Fruit fly (Drosophila melanogaster): ENCODE data around the gene CG5274.

- TF ChIP-seq pan (optimal IDR thresholded peaks at IDR 0.05), result no peak
- TF ChIP-seq Dll (optimal IDR thresholded peaks at IDR 0.05), result no peak
Measured at dm6 chr3L:20401026-20401912, 26.2 kb downstream of the CG5274 start, which contains the start of gene trbl.
